Fruit fly (Drosophila melanogaster) whole organism, adult: ENCODE results near the gene BigH1.

ENCODE experiments used
- CG11617 ChIP-seq: fragments of 200-800 bp; sonication (Bioruptor generic); optimal IDR thresholded peaks from 2 replicates; lab custom pipeline; 2017; ENCODE audit warnings: mild to moderate bottlenecking, missing biosample characterization, missing genetic modification reagents, missing genetic modification characterization
- CG12768 ChIP-seq: fragments of 200-800 bp; sonication (Bioruptor generic); optimal IDR thresholded peaks from 2 replicates; lab custom pipeline; 2017; ENCODE audit warnings: missing biosample characterization, missing genetic modification characterization, mild to moderate bottlenecking, moderate library complexity, missing genetic modification reagents
- CG14711 ChIP-seq: fragments of 200-800 bp; sonication (Bioruptor generic); optimal IDR thresholded peaks from 2 replicates; lab custom pipeline; 2018; ENCODE audit warnings: missing biosample characterization, mild to moderate bottlenecking, missing genetic modification characterization, moderate library complexity
- CG1620 ChIP-seq: fragments of 200-800 bp; sonication (Bioruptor generic); optimal IDR thresholded peaks from 2 replicates; lab custom pipeline; 2016; ENCODE audit warnings: missing biosample characterization, missing genetic modification characterization
- CG33017 ChIP-seq: fragments of 200-800 bp; sonication (Bioruptor generic); optimal IDR thresholded peaks from 2 replicates; lab custom pipeline; 2018; ENCODE audit warnings: missing biosample characterization, mild to moderate bottlenecking, missing genetic modification characterization, moderate library complexity
- CG5204 ChIP-seq: fragments of 200-800 bp; sonication (Bioruptor generic); optimal IDR thresholded peaks from 2 replicates; lab custom pipeline; 2016; ENCODE audit warnings: missing biosample characterization, missing genetic modification characterization
- CG7045 ChIP-seq: fragments of 200-800 bp; sonication (Bioruptor generic); optimal IDR thresholded peaks from 2 replicates; lab custom pipeline; 2017; ENCODE audit warnings: missing biosample characterization, mild to moderate bottlenecking, missing genetic modification characterization
- CG7101 ChIP-seq: fragments of 200-800 bp; sonication (Bioruptor generic); optimal IDR thresholded peaks from 2 replicates; lab custom pipeline; 2018; ENCODE audit warnings: missing biosample characterization, mild to moderate bottlenecking, missing genetic modification characterization, moderate library complexity
- Clk ChIP-seq: fragments of 200-800 bp; sonication (Bioruptor generic); optimal IDR thresholded peaks from 2 replicates; lab custom pipeline; 2017; ENCODE audit warnings: missing biosample characterization, missing genetic modification characterization
- Crg-1 ChIP-seq: fragments of 200-800 bp; sonication (Bioruptor generic); optimal IDR thresholded peaks from 2 replicates; lab custom pipeline; 2016; ENCODE audit warnings: missing biosample characterization, missing genetic modification characterization
- Hr96 ChIP-seq: fragments of 200-800 bp; sonication (Bioruptor generic); optimal IDR thresholded peaks from 2 replicates; lab custom pipeline; 2016; ENCODE audit warnings: missing biosample characterization, missing genetic modification characterization
- Mnt ChIP-seq: fragments of 200-800 bp; sonication (Bioruptor generic); optimal IDR thresholded peaks from 2 replicates; lab custom pipeline; 2016; ENCODE audit warnings: missing biosample characterization, mild to moderate bottlenecking, missing genetic modification characterization
- bab1 ChIP-seq: fragments of 200-800 bp; sonication (Bioruptor generic); optimal IDR thresholded peaks from 3 replicates; lab custom pipeline; 2019; ENCODE audit warnings: missing biosample characterization, mild to moderate bottlenecking, missing genetic modification characterization, moderate library complexity
- cic ChIP-seq: fragments of 200-800 bp; sonication (Bioruptor generic); optimal IDR thresholded peaks from 2 replicates; lab custom pipeline; 2017; ENCODE audit warnings: missing biosample characterization, mild to moderate bottlenecking, missing genetic modification characterization, moderate library complexity
- cnc ChIP-seq, 2 experiments: fragments of >200 bp; optimal IDR thresholded peaks; 2 replicates each; lab custom pipeline; 2017
- kay ChIP-seq: fragments of 200-800 bp; sonication (Bioruptor generic); peaks from one replicate; lab custom pipeline; 2016; ENCODE audit warnings: missing biosample characterization, missing genetic modification characterization, borderline replicate concordance
- ovo ChIP-seq: fragments of 200-800 bp; sonication (Bioruptor generic); optimal IDR thresholded peaks from 2 replicates; lab custom pipeline; 2016; ENCODE audit warnings: missing biosample characterization, missing genetic modification characterization
- pad ChIP-seq: fragments of 200-800 bp; sonication (Bioruptor generic); optimal IDR thresholded peaks from 3 replicates; lab custom pipeline; 2017; ENCODE audit warnings: missing biosample characterization, missing genetic modification characterization, mild to moderate bottlenecking, moderate library complexity, missing genetic modification reagents
- tj ChIP-seq: fragments of 200-800 bp; sonication (Bioruptor generic); optimal IDR thresholded peaks from 3 replicates; lab custom pipeline; 2017; ENCODE audit warnings: missing biosample characterization, mild to moderate bottlenecking, missing genetic modification characterization, moderate library complexity
- toe ChIP-seq: fragments of 200-800 bp; sonication (Bioruptor generic); optimal IDR thresholded peaks from 2 replicates; lab custom pipeline; 2016; ENCODE audit warnings: missing biosample characterization, missing genetic modification characterization

The BigH1 gene

dm6 chr3R:14662989-14663500 is at the start of gene BigH1, which contains the start of gene Rad17:
Gene BigH1, plus strand, starts transcription at chr3R:14663450.
Gene Rad17, minus strand, starts transcription at chr3R:14663197.
- peak; percentile 84 for TF ChIP-seq ovo
- no peak for TF ChIP-seq CG5204
- no peak for TF ChIP-seq kay (GFP tag; lab: Kevin White, UChicago)
- TF ChIP-seq CG33017, result no peak
- TF ChIP-seq CG7101 (tag; lab: Kevin White, UChicago), result no peak
- no peak for TF ChIP-seq CG1620 (GFP tag; lab: Kevin White, UChicago)
- TF ChIP-seq Clk (GFP tag; lab: Kevin White, UChicago), result no peak
- no peak for TF ChIP-seq CG11617 (GFP tag; lab: Kevin White, UChicago)
- TF ChIP-seq cic, result no peak
- no peak for TF ChIP-seq Mnt (GFP tag; lab: Kevin White, UChicago)
- TF ChIP-seq tj (GFP tag; lab: Kevin White, UChicago), result no peak
- TF ChIP-seq CG7045 (GFP tag; lab: Kevin White, UChicago), result no peak
- TF ChIP-seq Crg-1 (GFP tag; lab: Kevin White, UChicago), result no peak
- peak; percentile 10 for TF ChIP-seq bab1 (GFP tag; lab: Kevin White, UChicago)

- TF ChIP-seq Hr96 (GFP tag; lab: Kevin White, UChicago) (no peak), ovo (no peak), CG14711 (tag; lab: Kevin White, UChicago) (no peak), Clk (GFP tag; lab: Kevin White, UChicago) (no peak), CG7101 (tag; lab: Kevin White, UChicago) (no peak), CG11617 (GFP tag; lab: Kevin White, UChicago) (no peak), CG33017 (no peak), CG12768 (no peak), kay (GFP tag; lab: Kevin White, UChicago) (no peak), Mnt (GFP tag; lab: Kevin White, UChicago) (no peak), cnc (optimal IDR thresholded peaks at IDR 0.05; lab: Kevin White, UChicago) (no peak), Crg-1 (GFP tag; lab: Kevin White, UChicago) (no peak), toe (no peak), tj (GFP tag; lab: Kevin White, UChicago) (no peak), cic (no peak), CG1620 (GFP tag; lab: Kevin White, UChicago) (no peak)
These were observed 40.7 kb upstream of the BigH1 start for dm6 chr3R:14622571-14622970.

- peak; percentile 76 for TF ChIP-seq CG7045 (GFP tag; lab: Kevin White, UChicago)
- no peak for TF ChIP-seq kay (GFP tag; lab: Kevin White, UChicago)
- TF ChIP-seq Clk (GFP tag; lab: Kevin White, UChicago), result no peak
- TF ChIP-seq cic, result peak; percentile 21
- TF ChIP-seq CG1620 (GFP tag; lab: Kevin White, UChicago), result peak; percentile 48
- TF ChIP-seq CG14711 (tag; lab: Kevin White, UChicago), result peak; percentile 50
- peak; percentile 41 for TF ChIP-seq Hr96 (GFP tag; lab: Kevin White, UChicago)
- TF ChIP-seq CG12768, result peak; percentile 55
- TF ChIP-seq bab1 (GFP tag; lab: Kevin White, UChicago), result no peak
- TF ChIP-seq CG7101 (tag; lab: Kevin White, UChicago), result peak; percentile 59
- peak; percentile 67 for TF ChIP-seq CG11617 (GFP tag; lab: Kevin White, UChicago)
- TF ChIP-seq CG5204, result peak; percentile 74
- peak; percentile 40 for TF ChIP-seq Mnt (GFP tag; lab: Kevin White, UChicago)
- no peak for TF ChIP-seq cnc (optimal IDR thresholded peaks at IDR 0.05; lab: Kevin White, UChicago)
- TF ChIP-seq CG33017, result peak; percentile 73
- TF ChIP-seq toe, result peak; percentile 62
- peak; percentile 28 for TF ChIP-seq tj (GFP tag; lab: Kevin White, UChicago)
- peak; percentile 15 for TF ChIP-seq ovo
- TF ChIP-seq Crg-1 (GFP tag; lab: Kevin White, UChicago), result no peak
- TF ChIP-seq pad (GFP tag; lab: Kevin White, UChicago), result peak; percentile 17
These were observed 39.1 kb upstream of the BigH1 start for dm6 chr3R:14624088-14624619.

- TF ChIP-seq ovo, result no peak
- no peak for TF ChIP-seq CG1620 (GFP tag; lab: Kevin White, UChicago)
- TF ChIP-seq tj (GFP tag; lab: Kevin White, UChicago), result no peak
- no peak for TF ChIP-seq CG11617 (GFP tag; lab: Kevin White, UChicago)
- no peak for TF ChIP-seq Mnt (GFP tag; lab: Kevin White, UChicago)
- no peak for TF ChIP-seq bab1 (GFP tag; lab: Kevin White, UChicago)
- no peak for TF ChIP-seq CG14711 (tag; lab: Kevin White, UChicago)
- TF ChIP-seq CG5204, result no peak
- no peak for TF ChIP-seq pad (GFP tag; lab: Kevin White, UChicago)
- TF ChIP-seq cnc (optimal IDR thresholded peaks at IDR 0.05; lab: Kevin White, UChicago), result no peak
- TF ChIP-seq toe, result no peak
- TF ChIP-seq CG12768, result no peak
- TF ChIP-seq cic, result no peak
- TF ChIP-seq kay (GFP tag; lab: Kevin White, UChicago), result no peak
- no peak for TF ChIP-seq CG7045 (GFP tag; lab: Kevin White, UChicago)
- no peak for TF ChIP-seq Clk (GFP tag; lab: Kevin White, UChicago)
- no peak for TF ChIP-seq Hr96 (GFP tag; lab: Kevin White, UChicago)
- no peak for TF ChIP-seq CG7101 (tag; lab: Kevin White, UChicago)
- no peak for TF ChIP-seq Crg-1 (GFP tag; lab: Kevin White, UChicago)
These were observed 38.6 kb upstream of the BigH1 start for dm6 chr3R:14624671-14625070.

dm6 chr3R:14625215-14626156 is 37.8 kb upstream of the BigH1 start, which contains the start of the genes put and His4r:
Gene put, minus strand, starts transcription at chr3R:14625703.
Gene His4r, plus strand, starts transcription at chr3R:14625755.
- no peak for TF ChIP-seq Hr96 (GFP tag; lab: Kevin White, UChicago)
- TF ChIP-seq Mnt (GFP tag; lab: Kevin White, UChicago), result peak; percentile 17
- peak; percentile 55 for TF ChIP-seq tj (GFP tag; lab: Kevin White, UChicago)
- TF ChIP-seq pad (GFP tag; lab: Kevin White, UChicago), result no peak
- peak; percentile 29 for TF ChIP-seq CG7101 (tag; lab: Kevin White, UChicago)
- TF ChIP-seq CG7045 (GFP tag; lab: Kevin White, UChicago), result no peak
- no peak for TF ChIP-seq CG12768
- no peak for TF ChIP-seq CG11617 (GFP tag; lab: Kevin White, UChicago)
- peak; percentile 33 for TF ChIP-seq bab1 (GFP tag; lab: Kevin White, UChicago)
- TF ChIP-seq kay (GFP tag; lab: Kevin White, UChicago), result peak; percentile 64
